Fruit fly (Drosophila melanogaster) whole organism, prepupa: ENCODE results near the gene CG9328.

Experiments
- Blimp-1 ChIP-seq: fragments of 200-800 bp; sonication (Bioruptor generic); optimal IDR thresholded peaks from 3 replicates; lab custom pipeline; 2017; ENCODE audit warnings: missing biosample characterization, missing genetic modification characterization, mild to moderate bottlenecking, moderate library complexity, missing genetic modification reagents
- CG10631 ChIP-seq: fragments of 200-800 bp; sonication (Bioruptor generic); optimal IDR thresholded peaks from 2 replicates; lab custom pipeline; 2016; ENCODE audit warnings: missing biosample characterization, missing genetic modification characterization
- CG10669 ChIP-seq: fragments of 200-800 bp; sonication (Bioruptor generic); optimal IDR thresholded peaks from 3 replicates; lab custom pipeline; 2018; ENCODE audit warnings: missing biosample characterization, mild to moderate bottlenecking, missing genetic modification characterization, moderate library complexity
- CG11902 ChIP-seq: fragments of 200-800 bp; sonication (Bioruptor generic); optimal IDR thresholded peaks from 3 replicates; lab custom pipeline; 2016; ENCODE audit warnings: missing biosample characterization, missing genetic modification characterization
- CG15336 ChIP-seq: fragments of 200-800 bp; sonication (Bioruptor generic); IDR thresholded peaks from 2 replicates; pipeline ENCODE4 v1.3.6; 2022; ENCODE audit warnings: missing biosample characterization, missing genetic modification characterization
- CG16779 ChIP-seq: fragments of 200-800 bp; sonication (Bioruptor generic); optimal IDR thresholded peaks from 3 replicates; lab custom pipeline; 2017; ENCODE audit warnings: missing biosample characterization, mild to moderate bottlenecking, missing genetic modification characterization
- CG3032 ChIP-seq: fragments of 200-800 bp; optimal IDR thresholded peaks from 2 replicates; lab custom pipeline; 2019; ENCODE audit warnings: missing biosample characterization, mild to moderate bottlenecking, missing genetic modification characterization, moderate library complexity
- CG31627 ChIP-seq: fragments of 200-800 bp; sonication (Bioruptor generic); optimal IDR thresholded peaks from 3 replicates; lab custom pipeline; 2016; ENCODE audit warnings: missing biosample characterization, missing genetic modification characterization
- CG32006 ChIP-seq: fragments of 200-800 bp; sonication (Bioruptor generic); optimal IDR thresholded peaks from 3 replicates; lab custom pipeline; 2017; ENCODE audit warnings: missing biosample characterization, mild to moderate bottlenecking, missing genetic modification characterization
- CG34406 ChIP-seq: fragments of 200-800 bp; sonication (Bioruptor generic); optimal IDR thresholded peaks from 3 replicates; lab custom pipeline; 2016; ENCODE audit warnings: missing biosample characterization, missing genetic modification characterization
- CG3919 ChIP-seq: fragments of 200-800 bp; sonication (Bioruptor generic); optimal IDR thresholded peaks from 3 replicates; lab custom pipeline; 2016; ENCODE audit warnings: missing biosample characterization, missing genetic modification characterization
- CG6163 ChIP-seq: fragments of 200-800 bp; sonication (Bioruptor generic); IDR thresholded peaks from 3 replicates; pipeline ENCODE4 v1.3.6; 2022; ENCODE audit warnings: missing biosample characterization, missing genetic modification characterization
- CG6276 ChIP-seq: fragments of 200-800 bp; sonication (Bioruptor generic); optimal IDR thresholded peaks from 2 replicates; lab custom pipeline; 2017; ENCODE audit warnings: missing biosample characterization, mild to moderate bottlenecking, missing genetic modification characterization
- CG6792 ChIP-seq: fragments of 200-800 bp; sonication (Bioruptor generic); optimal IDR thresholded peaks from 3 replicates; lab custom pipeline; 2016; ENCODE audit warnings: missing biosample characterization, missing genetic modification characterization
- CG6808 ChIP-seq: fragments of 200-800 bp; sonication (Bioruptor generic); optimal IDR thresholded peaks from 3 replicates; lab custom pipeline; 2017; ENCODE audit warnings: missing biosample characterization, missing genetic modification characterization, mild to moderate bottlenecking, moderate library complexity, missing genetic modification reagents
- CG6854 ChIP-seq: fragments of 200-800 bp; sonication (Bioruptor generic); optimal IDR thresholded peaks from 2 replicates; lab custom pipeline; 2017; ENCODE audit warnings: missing biosample characterization, mild to moderate bottlenecking, missing genetic modification characterization
- CG8119 ChIP-seq: fragments of 200-800 bp; sonication (Bioruptor generic); IDR thresholded peaks from 3 replicates; pipeline ENCODE4 v1.3.6; 2022; ENCODE audit warnings: missing biosample characterization, missing genetic modification characterization
- CG8632 ChIP-seq: fragments of 200-800 bp; sonication (Bioruptor generic); optimal IDR thresholded peaks from 3 replicates; lab custom pipeline; 2016; ENCODE audit warnings: missing biosample characterization, missing genetic modification characterization
- Eip78C ChIP-seq: fragments of 200-800 bp; sonication (Bioruptor generic); peaks from one replicate; lab custom pipeline; 2016; ENCODE audit warnings: missing biosample characterization, missing genetic modification characterization
- Eip93F ChIP-seq: fragments of 200-800 bp; sonication (Bioruptor generic); optimal IDR thresholded peaks from 2 replicates; lab custom pipeline; 2016; ENCODE audit warnings: missing biosample characterization, mild to moderate bottlenecking, missing genetic modification characterization
- Ets21C ChIP-seq: fragments of 200-800 bp; sonication (Bioruptor generic); optimal IDR thresholded peaks from 3 replicates; lab custom pipeline; 2016; ENCODE audit warnings: missing biosample characterization, missing genetic modification characterization
- Gug ChIP-seq: fragments of 200-800 bp; sonication (Bioruptor generic); IDR thresholded peaks from 2 replicates; pipeline ENCODE4 v1.3.6; 2022; ENCODE audit warnings: missing biosample characterization, missing genetic modification characterization
- Hr38 ChIP-seq: sonication (Bioruptor generic); optimal IDR thresholded peaks from 2 replicates; lab custom pipeline; 2016; ENCODE audit warnings: missing biosample characterization, missing genetic modification characterization
- Hr39 ChIP-seq: fragments of 200-800 bp; sonication (Bioruptor generic); optimal IDR thresholded peaks from 2 replicates; lab custom pipeline; 2016; ENCODE audit warnings: missing biosample characterization, missing genetic modification characterization
- Hr4 ChIP-seq: fragments of 200-800 bp; sonication (Bioruptor generic); optimal IDR thresholded peaks from 3 replicates; lab custom pipeline; 2016; ENCODE audit warnings: missing biosample characterization, missing genetic modification characterization
- Smox ChIP-seq: fragments of 200-800 bp; sonication (Bioruptor generic); optimal IDR thresholded peaks from 3 replicates; lab custom pipeline; 2016; ENCODE audit warnings: missing biosample characterization, missing genetic modification characterization
- Sox14 ChIP-seq: fragments of 200-800 bp; sonication (Bioruptor generic); optimal IDR thresholded peaks from 3 replicates; lab custom pipeline; 2016; ENCODE audit warnings: missing biosample characterization, missing genetic modification characterization
- eg ChIP-seq: fragments of 200-800 bp; sonication (Bioruptor generic); IDR thresholded peaks from 3 replicates; pipeline ENCODE4 v1.3.6; 2022; ENCODE audit warnings: missing biosample characterization, missing genetic modification characterization
- esn ChIP-seq: fragments of 200-800 bp; sonication (Bioruptor generic); optimal IDR thresholded peaks from 2 replicates; lab custom pipeline; 2016; ENCODE audit warnings: missing biosample characterization, mild to moderate bottlenecking, missing genetic modification characterization, moderate library complexity
- pdm3 ChIP-seq: fragments of 200-800 bp; sonication (Bioruptor generic); optimal IDR thresholded peaks from 3 replicates; lab custom pipeline; 2016; ENCODE audit warnings: missing biosample characterization, missing genetic modification characterization
- salr ChIP-seq, 2 experiments: fragments of 200-800 bp; sonication (Bioruptor generic); optimal IDR thresholded peaks; 3 replicates each; lab custom pipeline; 2016 to 2018; ENCODE audit warnings: missing biosample characterization in 2 of 2, missing genetic modification characterization in 2 of 2, mild to moderate bottlenecking in 1 of 2
- spab ChIP-seq: fragments of 200-800 bp; sonication (Bioruptor generic); optimal IDR thresholded peaks from 2 replicates; lab custom pipeline; 2017; ENCODE audit warnings: missing biosample characterization, mild to moderate bottlenecking, missing genetic modification characterization, missing genetic modification reagents
- svp ChIP-seq: fragments of 200-800 bp; sonication (Bioruptor generic); peaks from one replicate; lab custom pipeline; 2016; ENCODE audit warnings: missing biosample characterization, missing genetic modification characterization
- vri ChIP-seq: fragments of 200-800 bp; sonication (Bioruptor generic); optimal IDR thresholded peaks from 3 replicates; lab custom pipeline; 2016; ENCODE audit warnings: missing biosample characterization, mild to moderate bottlenecking, missing genetic modification characterization

The CG9328 gene

dm6 chr2L:20787271-20787791 lies 10.2 kb upstream of the CG9328 start, which contains the start of gene Pomp (continued):
- peak; percentile 70 for TF ChIP-seq CG31627 (GFP tag; lab: Kevin White, UChicago)
- peak; percentile 42 for TF ChIP-seq Blimp-1 (GFP tag; lab: Kevin White, UChicago)
- peak; percentile 6 to 22 for TF ChIP-seq salr (GFP tag; optimal IDR thresholded peaks at IDR 0.05; lab: Kevin White, UChicago)
- peak; percentile 62 for TF ChIP-seq CG10669 (GFP tag; lab: Kevin White, UChicago)
- TF ChIP-seq CG6163 (GFP tag; lab: Robert Waterston, UW), result peak; percentile 70
- TF ChIP-seq Hr39, result peak; percentile 64
- TF ChIP-seq CG3919, result peak; percentile 84
- TF ChIP-seq CG34406 (GFP tag; lab: Kevin White, UChicago), result peak; percentile 73
- no peak for TF ChIP-seq Hr38
- TF ChIP-seq Gug, result peak; percentile 28; the same call in 1 of the 2 replicates
- TF ChIP-seq spab (GFP tag; lab: Kevin White, UChicago), result peak; percentile 36
- no peak for TF ChIP-seq CG6854 (GFP tag; lab: Kevin White, UChicago)
- TF ChIP-seq CG3032 (tag; lab: Kevin White, UChicago), result peak; percentile 68
- TF ChIP-seq eg, result peak; percentile 87

DNA sequence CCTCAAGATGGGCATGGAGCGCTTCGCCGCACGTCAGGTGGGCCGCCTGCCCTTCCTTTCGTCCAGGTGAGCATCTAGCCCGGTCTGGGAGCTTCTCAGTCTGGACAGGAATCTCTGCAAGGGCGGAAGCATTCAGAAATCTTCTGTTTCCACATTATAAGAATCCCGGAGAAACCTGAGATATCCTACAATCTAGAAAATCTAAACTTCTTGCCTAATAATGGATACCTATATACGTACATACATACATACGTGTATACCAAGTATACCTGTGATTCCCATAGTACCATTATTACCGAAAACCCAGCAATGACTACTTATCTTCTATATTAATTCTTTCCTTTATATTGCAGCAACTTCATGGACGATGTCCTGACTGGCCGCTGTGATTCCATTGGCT lies 9.5 kb upstream of the CG9328 start:
- TF ChIP-seq CG8119 (GFP tag; lab: Robert Waterston, UW) (no peak), Gug (no peak), Smox (no peak), pdm3 (GFP tag; lab: Kevin White, UChicago) (no peak), CG10631 (GFP tag; lab: Kevin White, UChicago) (no peak), CG6276 (GFP tag; lab: Kevin White, UChicago) (no peak), CG6808 (GFP tag; lab: Kevin White, UChicago) (no peak), CG34406 (GFP tag; lab: Kevin White, UChicago) (no peak), Eip93F (GFP tag; lab: Kevin White, UChicago) (no peak), esn (no peak), Blimp-1 (GFP tag; lab: Kevin White, UChicago) (no peak), CG6854 (GFP tag; lab: Kevin White, UChicago) (no peak), CG16779 (tag; lab: Kevin White, UChicago) (no peak), vri (no peak), Hr4 (GFP tag; lab: Kevin White, UChicago) (no peak), CG6792 (GFP tag; lab: Kevin White, UChicago) (no peak)

DNA sequence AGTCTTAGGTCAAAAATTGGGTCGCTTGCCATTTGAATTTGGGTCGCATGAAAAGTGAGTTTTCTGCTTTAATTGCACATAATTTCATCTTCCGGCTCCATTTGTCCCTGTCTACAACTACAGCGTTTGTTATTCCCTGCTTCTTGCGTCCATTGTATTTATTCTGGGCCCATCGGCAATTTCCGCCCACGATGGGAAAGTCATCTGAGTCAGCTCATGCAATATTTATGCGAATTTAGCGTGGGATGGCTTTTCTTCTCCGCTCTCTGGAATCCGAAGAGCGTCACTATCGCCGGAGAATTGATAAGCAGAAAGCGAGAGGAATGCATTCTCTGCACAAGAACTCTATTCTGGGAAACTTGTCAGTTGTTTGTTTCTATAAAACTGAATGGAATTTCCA lies 5.0 kb upstream of the CG9328 start:
- TF ChIP-seq CG8632 (no peak), spab (GFP tag; lab: Kevin White, UChicago) (no peak), Smox (no peak), CG31627 (GFP tag; lab: Kevin White, UChicago) (no peak), svp (GFP tag; lab: Kevin White, UChicago) (no peak), CG34406 (GFP tag; lab: Kevin White, UChicago) (no peak), CG15336 (GFP tag; lab: Robert Waterston, UW) (0 out of 2 replicates have a peak, but pooled peaks have one; percentile 21)

dm6 chr2L:20792988-20793544 lies 4.4 kb upstream of the CG9328 start:
- TF ChIP-seq CG11902, result no peak
- no peak for TF ChIP-seq CG8632
- TF ChIP-seq CG16779 (tag; lab: Kevin White, UChicago), result no peak
- TF ChIP-seq Ets21C (GFP tag; lab: Kevin White, UChicago), result no peak
- TF ChIP-seq Eip93F (GFP tag; lab: Kevin White, UChicago), result no peak
- TF ChIP-seq CG32006 (GFP tag; lab: Kevin White, UChicago), result peak; percentile 14
- peak; percentile 39 for TF ChIP-seq Eip78C
- no peak for TF ChIP-seq Sox14 (GFP tag; lab: Kevin White, UChicago)
- no peak for TF ChIP-seq eg
- TF ChIP-seq Blimp-1 (GFP tag; lab: Kevin White, UChicago), result no peak
